Fruit fly (Drosophila melanogaster) whole organism, embryonic: ENCODE measurements around the gene fend.

Experiments
- Atf-2 ChIP-seq: fragments of 200-800 bp; sonication (Bioruptor generic); optimal IDR thresholded peaks from 2 replicates; lab custom pipeline; 2016; ENCODE audit warnings: missing biosample characterization, missing genetic modification characterization
- CG10147 ChIP-seq: fragments of 200-800 bp; sonication (Bioruptor generic); optimal IDR thresholded peaks from 2 replicates; lab custom pipeline; 2019; ENCODE audit warnings: missing biosample characterization, mild to moderate bottlenecking, missing genetic modification characterization, moderate library complexity
- CG10267 ChIP-seq: fragments of 200-800 bp; sonication (Bioruptor generic); optimal IDR thresholded peaks from 2 replicates; lab custom pipeline; 2018; ENCODE audit warnings: missing biosample characterization, mild to moderate bottlenecking, missing genetic modification characterization, moderate library complexity
- CG11504 ChIP-seq: fragments of 200-800 bp; sonication (Bioruptor generic); optimal IDR thresholded peaks from 3 replicates; lab custom pipeline; 2019; ENCODE audit warnings: missing biosample characterization, mild to moderate bottlenecking, missing genetic modification characterization, moderate library complexity
- CG12236 ChIP-seq: fragments of 200-800 bp; sonication (Bioruptor generic); optimal IDR thresholded peaks from 2 replicates; lab custom pipeline; 2016; ENCODE audit warnings: missing biosample characterization, missing genetic modification characterization
- CG13424 ChIP-seq: fragments of 200-800 bp; sonication (Bioruptor generic); optimal IDR thresholded peaks from 2 replicates; lab custom pipeline; 2019; ENCODE audit warnings: missing biosample characterization, mild to moderate bottlenecking, missing genetic modification characterization, moderate library complexity
- CG15011 ChIP-seq: fragments of 200-800 bp; sonication (Bioruptor generic); optimal IDR thresholded peaks from 3 replicates; lab custom pipeline; 2018; ENCODE audit warnings: missing biosample characterization, mild to moderate bottlenecking, missing genetic modification characterization
- CG15479 ChIP-seq: fragments of 200-800 bp; sonication (Bioruptor generic); optimal IDR thresholded peaks from 3 replicates; lab custom pipeline; 2019; ENCODE audit warnings: missing biosample characterization, mild to moderate bottlenecking, missing genetic modification characterization, moderate library complexity
- CG2129 ChIP-seq: fragments of 200-800 bp; sonication (Bioruptor generic); IDR thresholded peaks from 2 replicates; pipeline ENCODE4 v1.3.6; 2022; ENCODE audit warnings: missing biosample characterization, missing genetic modification characterization; ENCODE audit not compliant: partially characterized antibody
- CG2678 ChIP-seq: fragments of 200-800 bp; sonication (Bioruptor generic); optimal IDR thresholded peaks from 3 replicates; lab custom pipeline; 2019; ENCODE audit warnings: missing biosample characterization, mild to moderate bottlenecking, missing genetic modification characterization, moderate library complexity
- CG2712 ChIP-seq: fragments of 200-800 bp; optimal IDR thresholded peaks from 3 replicates; lab custom pipeline; 2019; ENCODE audit warnings: missing biosample characterization, mild to moderate bottlenecking, missing genetic modification characterization, moderate library complexity
- CG30431 ChIP-seq: fragments of 200-800 bp; sonication (Bioruptor generic); optimal IDR thresholded peaks from 2 replicates; lab custom pipeline; 2017; ENCODE audit warnings: missing biosample characterization, missing genetic modification characterization
- CG34376 ChIP-seq: fragments of 200-800 bp; sonication (Bioruptor generic); optimal IDR thresholded peaks from 2 replicates; lab custom pipeline; 2018; ENCODE audit warnings: missing biosample characterization, mild to moderate bottlenecking, missing genetic modification characterization
- CG3847 ChIP-seq: fragments of 200-800 bp; sonication (Bioruptor generic); IDR thresholded peaks from 2 replicates; pipeline ENCODE4 v1.3.6; 2022; ENCODE audit warnings: missing biosample characterization, missing genetic modification characterization
- CG5180 ChIP-seq: fragments of 200-800 bp; sonication (Bioruptor generic); optimal IDR thresholded peaks from 3 replicates; lab custom pipeline; 2017; ENCODE audit warnings: missing biosample characterization, missing genetic modification characterization, mild to moderate bottlenecking, moderate library complexity, missing genetic modification reagents
- CG6791 ChIP-seq: fragments of 200-800 bp; sonication (Bioruptor generic); IDR thresholded peaks from 3 replicates; pipeline ENCODE4 v1.3.6; 2022; ENCODE audit warnings: missing biosample characterization, missing genetic modification characterization; ENCODE audit not compliant: partially characterized antibody
- CG8388 ChIP-seq: fragments of 200-800 bp; sonication (Bioruptor generic); optimal IDR thresholded peaks from 2 replicates; lab custom pipeline; 2019; ENCODE audit warnings: missing biosample characterization, mild to moderate bottlenecking, missing genetic modification characterization, moderate library complexity
- D ChIP-seq, 2 experiments: fragments of 200-800 bp in 1 of 2; fragments of >200 bp in 1 of 2; sonication (Bioruptor generic) in 1 of 2; optimal IDR thresholded peaks; 2 replicates in 1 of 2; 3 replicates in 1 of 2; lab custom pipeline; 2017; ENCODE audit warnings: mild to moderate bottlenecking in 1 of 2, missing biosample characterization in 1 of 2, missing genetic modification characterization in 1 of 2, missing genetic modification reagents in 1 of 2
- Drgx ChIP-seq: fragments of 200-800 bp; sonication (Bioruptor generic); IDR thresholded peaks from 2 replicates; pipeline ENCODE4 v1.3.6; 2022; ENCODE audit warnings: missing biosample characterization, missing genetic modification characterization
- HmgZ ChIP-seq: fragments of 200-800 bp; sonication (Bioruptor generic); optimal IDR thresholded peaks from 2 replicates; lab custom pipeline; 2018; ENCODE audit warnings: missing biosample characterization, mild to moderate bottlenecking, missing genetic modification characterization
- Hmr ChIP-seq: fragments of 200-800 bp; sonication (Bioruptor generic); optimal IDR thresholded peaks from 3 replicates; lab custom pipeline; 2017; ENCODE audit warnings: mild to moderate bottlenecking, missing biosample characterization, missing genetic modification reagents, missing genetic modification characterization
- Hr78 ChIP-seq, 2 experiments: fragments of 200-800 bp in 1 of 2; fragments of >200 bp in 1 of 2; sonication (Bioruptor generic) in 1 of 2; optimal IDR thresholded peaks; 2 replicates each; lab custom pipeline; 2017 to 2019; ENCODE audit warnings: missing biosample characterization in 2 of 2, missing genetic modification characterization in 2 of 2, mild to moderate bottlenecking in 1 of 2, moderate library complexity in 1 of 2
- Hsf ChIP-seq: fragments of 200-800 bp; sonication (Bioruptor generic); optimal IDR thresholded peaks from 3 replicates; lab custom pipeline; 2016; ENCODE audit warnings: missing biosample characterization, missing genetic modification characterization
- Lhr ChIP-seq: fragments of 200-800 bp; sonication (Bioruptor generic); optimal IDR thresholded peaks from 3 replicates; lab custom pipeline; 2017; ENCODE audit warnings: mild to moderate bottlenecking, missing biosample characterization, missing genetic modification reagents, missing genetic modification characterization
- Lim3 ChIP-seq: fragments of 200-800 bp; sonication (Bioruptor generic); IDR thresholded peaks from 2 replicates; pipeline ENCODE4 v1.3.6; 2022; ENCODE audit warnings: missing biosample characterization, missing genetic modification characterization
- Lpt ChIP-seq: fragments of >200 bp; optimal IDR thresholded peaks from 2 replicates; lab custom pipeline; 2018; ENCODE audit warnings: missing biosample characterization, missing genetic modification characterization
- Oli ChIP-seq: fragments of 200-800 bp; sonication (Bioruptor generic); optimal IDR thresholded peaks from 2 replicates; lab custom pipeline; 2018; ENCODE audit warnings: missing biosample characterization, mild to moderate bottlenecking, missing genetic modification characterization, moderate library complexity
- Opbp ChIP-seq: fragments of 200-800 bp; sonication (Bioruptor generic); IDR thresholded peaks from 3 replicates; pipeline ENCODE4 v1.3.6; 2022; ENCODE audit warnings: missing biosample characterization, missing genetic modification characterization; ENCODE audit not compliant: partially characterized antibody
- Rfx ChIP-seq: fragments of 200-800 bp; sonication (Bioruptor generic); IDR thresholded peaks from 2 replicates; pipeline ENCODE4 v1.3.6; 2022; ENCODE audit warnings: missing biosample characterization, missing genetic modification characterization
- Six4 ChIP-seq: fragments of 200-800 bp; sonication (Bioruptor generic); optimal IDR thresholded peaks from 2 replicates; lab custom pipeline; 2016; ENCODE audit warnings: missing biosample characterization, missing genetic modification characterization
- Tbp ChIP-seq: fragments of >200 bp; optimal IDR thresholded peaks from 2 replicates; lab custom pipeline; 2018; ENCODE audit warnings: missing biosample characterization, missing genetic modification characterization
- YL-1 ChIP-seq: fragments of 200-800 bp; sonication (Bioruptor generic); optimal IDR thresholded peaks from 3 replicates; lab custom pipeline; 2017; ENCODE audit warnings: missing biosample characterization, mild to moderate bottlenecking, missing genetic modification characterization
- caup ChIP-seq: fragments of 200-800 bp; sonication (Bioruptor generic); optimal IDR thresholded peaks from 3 replicates; lab custom pipeline; 2017; ENCODE audit warnings: missing biosample characterization, mild to moderate bottlenecking, missing genetic modification characterization, moderate library complexity; ENCODE audit not compliant: severe bottlenecking
- chif ChIP-seq, 2 experiments: fragments of 200-800 bp; sonication (Bioruptor generic); optimal IDR thresholded peaks; 3 replicates each; lab custom pipeline; 2016; ENCODE audit warnings: missing biosample characterization in 2 of 2, missing genetic modification characterization in 2 of 2
- corto ChIP-seq: fragments of 200-800 bp; sonication (Bioruptor generic); optimal IDR thresholded peaks from 2 replicates; lab custom pipeline; 2016; ENCODE audit warnings: missing biosample characterization, mild to moderate bottlenecking, missing genetic modification characterization, moderate library complexity
- dimm ChIP-seq: fragments of 200-800 bp; sonication (Bioruptor generic); IDR thresholded peaks from 2 replicates; pipeline ENCODE4 v1.3.6; 2022; ENCODE audit warnings: missing biosample characterization, missing genetic modification characterization
- hth ChIP-seq: fragments of >200 bp; optimal IDR thresholded peaks from 2 replicates; lab custom pipeline; 2017; ENCODE audit warnings: inconsistent platforms
- kni ChIP-seq: fragments of 200-800 bp; sonication (Bioruptor generic); optimal IDR thresholded peaks from 3 replicates; lab custom pipeline; 2017; ENCODE audit warnings: mild to moderate bottlenecking, missing biosample characterization, missing genetic modification reagents, missing genetic modification characterization
- nom ChIP-seq: fragments of 200-800 bp; sonication (Bioruptor generic); optimal IDR thresholded peaks from 2 replicates; lab custom pipeline; 2017; ENCODE audit warnings: missing biosample characterization, missing genetic modification characterization, mild to moderate bottlenecking, moderate library complexity, missing genetic modification reagents
- row ChIP-seq: fragments of 200-800 bp; sonication (Bioruptor generic); IDR thresholded peaks from 3 replicates; pipeline ENCODE4 v1.3.6; 2022; ENCODE audit warnings: missing biosample characterization, missing genetic modification characterization
- scrt ChIP-seq: fragments of 200-800 bp; sonication (Bioruptor generic); optimal IDR thresholded peaks from 2 replicates; lab custom pipeline; 2018; ENCODE audit warnings: missing biosample characterization, mild to moderate bottlenecking, missing genetic modification characterization, moderate library complexity
- seq ChIP-seq: fragments of 200-800 bp; sonication (Bioruptor generic); IDR thresholded peaks from 2 replicates; pipeline ENCODE4 v1.3.6; 2022; ENCODE audit warnings: missing biosample characterization, missing genetic modification characterization
- slou ChIP-seq: fragments of 200-800 bp; sonication (Bioruptor generic); optimal IDR thresholded peaks from 3 replicates; lab custom pipeline; 2016; ENCODE audit warnings: missing biosample characterization, missing genetic modification characterization
- stc ChIP-seq: fragments of 200-800 bp; sonication (Bioruptor generic); IDR thresholded peaks from 2 replicates; pipeline ENCODE4 v1.3.6; 2022; ENCODE audit warnings: missing biosample characterization, missing genetic modification characterization
- tgo ChIP-seq: fragments of 200-800 bp; sonication (Bioruptor generic); IDR thresholded peaks from 3 replicates; pipeline ENCODE4 v1.3.6; 2022; ENCODE audit warnings: missing biosample characterization, missing genetic modification characterization
- trem ChIP-seq: fragments of 200-800 bp; optimal IDR thresholded peaks from 3 replicates; lab custom pipeline; 2019; ENCODE audit warnings: missing biosample characterization, mild to moderate bottlenecking, missing genetic modification characterization, moderate library complexity
- unpg ChIP-seq: fragments of 200-800 bp; sonication (Bioruptor generic); optimal IDR thresholded peaks from 3 replicates; lab custom pipeline; 2018; ENCODE audit warnings: missing biosample characterization, mild to moderate bottlenecking, missing genetic modification characterization, moderate library complexity
- zf30C ChIP-seq: fragments of 200-800 bp; sonication (Bioruptor generic); optimal IDR thresholded peaks from 3 replicates; lab custom pipeline; 2018; ENCODE audit warnings: missing biosample characterization, mild to moderate bottlenecking, missing genetic modification characterization

The fend gene

dm6 chrX:9134922-9135453 lies at the start of gene fend (continued):
- TF ChIP-seq CG2678 (peak; percentile 67), Drgx (GFP tag; lab: Robert Waterston, UW) (no peak), D (optimal IDR thresholded peaks at IDR 0.05; lab: Kevin White, UChicago) (no peak), D (GFP tag; optimal IDR thresholded peaks at IDR 0.05; lab: Kevin White, UChicago) (peak; percentile 25), kni (peak; percentile 98), Hmr (GFP tag; lab: Kevin White, UChicago) (peak; percentile 48), YL-1 (GFP tag; lab: Kevin White, UChicago) (no peak), CG8388 (GFP tag; lab: Kevin White, UChicago) (no peak), slou (GFP tag; lab: Kevin White, UChicago) (peak; percentile 13), Rfx (GFP tag; lab: Robert Waterston, UW) (peak; percentile 27; the same call in 1 of the 2 replicates), CG3847 (GFP tag; lab: Robert Waterston, UW) (0 out of 2 replicates have a peak, but pooled peaks have one; percentile 22), dimm (no peak), CG2129 (no peak), scrt (peak; percentile 35), Tbp (peak; percentile 90), HmgZ (peak; percentile 41), trem (tag; lab: Kevin White, UChicago) (peak; percentile 23), CG10147 (GFP tag; lab: Kevin White, UChicago) (peak; percentile 43), zf30C (GFP tag; lab: Kevin White, UChicago) (peak; percentile 42), CG15011 (GFP tag; lab: Kevin White, UChicago) (peak; percentile 34), Lpt (GFP tag; lab: Kevin White, UChicago) (no peak), CG15479 (peak; percentile 47), CG11504 (tag; lab: Kevin White, UChicago) (peak; percentile 73), caup (GFP tag; lab: Kevin White, UChicago) (peak; percentile 23), nom (GFP tag; lab: Kevin White, UChicago) (peak; percentile 27), hth (lab: Kevin White, UChicago) (no peak), row (GFP tag; lab: Robert Waterston, UW) (peak; percentile 94), CG13424 (tag; lab: Kevin White, UChicago) (peak; percentile 61), Lhr (GFP tag; lab: Kevin White, UChicago) (peak; percentile 14), CG2712 (tag; lab: Kevin White, UChicago) (peak; percentile 48), CG34376 (GFP tag; lab: Kevin White, UChicago) (peak; percentile 37), seq (GFP tag; lab: Robert Waterston, UW) (0 out of 2 replicates have a peak, but pooled peaks have one; percentile 10), stc (GFP tag; lab: Robert Waterston, UW) (no peak), CG30431 (GFP tag; lab: Kevin White, UChicago) (no peak), CG10267 (tag; lab: Kevin White, UChicago) (peak; percentile 46), Oli (tag; lab: Kevin White, UChicago) (peak; percentile 24), tgo (GFP tag; lab: Robert Waterston, UW) (no peak), Opbp (GFP tag; lab: Robert Waterston, UW) (peak; percentile 39; the same call in 1 of the 3 replicates), Hsf (GFP tag; lab: Kevin White, UChicago) (peak; percentile 4), Atf-2 (no peak), corto (GFP tag; lab: Kevin White, UChicago) (no peak), Lim3 (GFP tag; lab: Robert Waterston, UW) (no peak), CG12236 (GFP tag; lab: Kevin White, UChicago) (no peak), CG6791 (GFP tag; lab: Robert Waterston, UW) (no peak), unpg (peak; percentile 10), Six4 (GFP tag; lab: Kevin White, UChicago) (peak; percentile 18), CG5180 (GFP tag; lab: Kevin White, UChicago) (peak; percentile 100), Hr78 (GFP tag; optimal IDR thresholded peaks at IDR 0.05; lab: Kevin White, UChicago) (peak in 1 of 2 experiments; percentile 25), chif (GFP tag; optimal IDR thresholded peaks at IDR 0.05; lab: Kevin White, UChicago) (no peak)
